Worm (Caenorhabditis elegans): ENCODE measurements around the gene gtap-2.

The gtap-2 gene

ce11 chrIII:9850877-9851276 lies 42.5 kb downstream of the gtap-2 start:
- no peak for TF ChIP-seq unc-62 (GFP tag; optimal IDR thresholded peaks at IDR 0.05)

- TF ChIP-seq unc-62 (GFP tag; optimal IDR thresholded peaks at IDR 0.05), result no peak
Measured at ce11 chrIII:9851547-9851946, 43.2 kb downstream of the gtap-2 start, which contains the start of gene K11H3.3. Gene K11H3.3 (plus strand): TSS chrIII:9851854.

ce11 chrIII:9853667-9854620 lies 45.6 kb downstream of the gtap-2 start:
- no peak for TF ChIP-seq unc-62 (GFP tag; optimal IDR thresholded peaks at IDR 0.05)

ce11 chrIII:9854960-9855359 lies 46.6 kb downstream of the gtap-2 start:
- no peak for TF ChIP-seq unc-62 (GFP tag; optimal IDR thresholded peaks at IDR 0.05)

ce11 chrIII:9857110-9857509 lies 48.8 kb downstream of the gtap-2 start:
- no peak for TF ChIP-seq unc-62 (GFP tag; optimal IDR thresholded peaks at IDR 0.05)

ce11 chrIII:9858061-9858460 lies 49.7 kb downstream of the gtap-2 start:
- TF ChIP-seq unc-62 (GFP tag; optimal IDR thresholded peaks at IDR 0.05), result no peak

ce11 chrIII:9859133-9859775 lies 50.9 kb downstream of the gtap-2 start, which contains the start of gene gpdh-2:
Gene gpdh-2 (minus strand): TSS chrIII:9859183.
- no peak for TF ChIP-seq unc-62 (GFP tag; optimal IDR thresholded peaks at IDR 0.05)

ce11 chrIII:9860201-9860780 lies 51.9 kb downstream of the gtap-2 start, which contains the start of gene twk-48:
Gene twk-48 (plus strand): TSS chrIII:9860730.
- no peak for TF ChIP-seq unc-62 (GFP tag; optimal IDR thresholded peaks at IDR 0.05)

- no peak for TF ChIP-seq unc-62 (GFP tag; optimal IDR thresholded peaks at IDR 0.05)
Measured at ce11 chrIII:9861470-9862342, 53.4 kb downstream of the gtap-2 start.
